Comparison of ENCODE assay signal across 5 worm cellular contexts in the genomic region with DNA sequence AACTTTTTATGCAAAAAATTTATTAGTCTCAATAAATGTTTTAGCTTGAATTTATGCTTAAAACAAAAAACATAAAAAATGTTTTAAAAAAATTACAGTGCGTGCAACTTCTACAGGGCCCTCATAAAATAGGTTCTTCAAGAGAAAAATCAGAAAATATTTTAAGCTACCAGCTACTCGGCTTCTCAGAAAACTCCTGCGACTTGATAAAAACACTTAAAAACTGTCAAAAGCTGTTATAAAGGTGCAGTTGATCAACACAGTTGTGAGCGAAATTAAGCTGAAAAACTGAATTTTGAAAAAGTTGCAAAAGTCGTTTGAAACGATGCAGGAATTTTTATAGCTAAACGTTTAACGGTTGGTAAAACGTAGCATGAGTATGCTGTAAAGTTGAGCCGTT.
TF ChIP-seq lines count a peak whose summit lies in the region.

No protein-coding gene starts in this region.

TF ChIP-seq in whole organism, L1 larva, 84 proteins besides CTCF, POLR2A, EP300 and RAD21:
- TF ChIP-seq jun-1 (tag; optimal IDR thresholded peaks at IDR 0.05; lab: Kevin White, UChicago) (no peak), ama-1 (optimal IDR thresholded peaks at IDR 0.05; lab: Kevin White, UChicago) (peak; percentile 76), mab-9 (GFP tag; IDR thresholded peaks at IDR 0.05; lab: Robert Waterston, UW) (0 out of 2 replicates have a peak, but pooled peaks have one; percentile 8), nhr-76 (tag; optimal IDR thresholded peaks at IDR 0.05; lab: Kevin White, UChicago) (no peak), nhr-85 (tag; lab: Kevin White, UChicago) (peak; percentile 20), sup-37 (GFP tag; optimal IDR thresholded peaks at IDR 0.05; lab: Kevin White, UChicago) (no peak), aly-2 (tag; optimal IDR thresholded peaks at IDR 0.05; lab: Kevin White, UChicago) (no peak)

TF ChIP-seq in whole organism, L3 larva, 47 proteins besides CTCF, POLR2A, EP300 and RAD21 (continues in another document):
- TF ChIP-seq egl-27 (tag; optimal IDR thresholded peaks at IDR 0.05; lab: Kevin White, UChicago) (no peak), nhr-23 (tag; optimal IDR thresholded peaks at IDR 0.05; lab: Kevin White, UChicago) (no peak), lin-15B (tag; optimal IDR thresholded peaks at IDR 0.05; lab: Kevin White, UChicago) (no peak), nhr-76 (tag; optimal IDR thresholded peaks at IDR 0.05; lab: Kevin White, UChicago) (no peak), lin-39 (tag; optimal IDR thresholded peaks at IDR 0.05; lab: Kevin White, UChicago) (no peak), pqm-1 (tag; optimal IDR thresholded peaks at IDR 0.05; lab: Kevin White, UChicago) (no peak), skn-1 (tag; optimal IDR thresholded peaks at IDR 0.05; lab: Kevin White, UChicago) (no peak), snpc-4 (tag; optimal IDR thresholded peaks at IDR 0.05; lab: Kevin White, UChicago) (peak; percentile 10), elt-3 (tag; optimal IDR thresholded peaks at IDR 0.05; lab: Kevin White, UChicago) (no peak), nfya-1 (tag; optimal IDR thresholded peaks at IDR 0.05; lab: Kevin White, UChicago; ENCODE audit: insufficient read depth) (peak; percentile 48), mml-1 (tag; optimal IDR thresholded peaks at IDR 0.05; lab: Kevin White, UChicago) (no peak), nhr-77 (tag; optimal IDR thresholded peaks at IDR 0.05; lab: Kevin White, UChicago) (no peak), unc-39 (tag; optimal IDR thresholded peaks at IDR 0.05; lab: Kevin White, UChicago) (no peak), elt-2 (tag; optimal IDR thresholded peaks at IDR 0.05; lab: Kevin White, UChicago) (no peak), ceh-16 (tag; optimal IDR thresholded peaks at IDR 0.05; lab: Kevin White, UChicago) (no peak), lsy-12 (tag; optimal IDR thresholded peaks at IDR 0.05; lab: Kevin White, UChicago) (peak; percentile 42), daf-12 (tag; optimal IDR thresholded peaks at IDR 0.05; lab: Kevin White, UChicago) (no peak), ama-1 (optimal IDR thresholded peaks at IDR 0.05; lab: Kevin White, UChicago) (peak; percentile 99), mdl-1 (tag; optimal IDR thresholded peaks at IDR 0.05; lab: Kevin White, UChicago) (no peak), unc-62 (GFP tag; optimal IDR thresholded peaks at IDR 0.05; lab: Kevin White, UChicago) (no peak), ztf-11 (tag; optimal IDR thresholded peaks at IDR 0.05; lab: Kevin White, UChicago) (no peak)

TF ChIP-seq in whole organism, early embryonic, 17 proteins besides CTCF, POLR2A, EP300 and RAD21:
- TF ChIP-seq sea-1 (GFP tag; conservative IDR thresholded peaks at IDR 0.05; lab: Robert Waterston, UW) (peak; percentile 95), hnd-1 (tag; optimal IDR thresholded peaks at IDR 0.05; lab: Kevin White, UChicago) (peak; percentile 54), hmg-4 (GFP tag; optimal IDR thresholded peaks at IDR 0.05; lab: Kevin White, UChicago) (no peak), pes-1 (GFP tag; IDR thresholded peaks at IDR 0.05; lab: Robert Waterston, UW) (0 out of 2 replicates have a peak, but pooled peaks have one; percentile 39), ets-7 (tag; optimal IDR thresholded peaks at IDR 0.05; lab: Kevin White, UChicago) (no peak), ama-1 (optimal IDR thresholded peaks at IDR 0.05; lab: Kevin White, UChicago) (peak; percentile 94), tbx-11 (GFP tag; IDR thresholded peaks at IDR 0.05; lab: Robert Waterston, UW) (peak; percentile 27; the same call in 1 of the 2 replicates), aly-1 (tag; optimal IDR thresholded peaks at IDR 0.05; lab: Kevin White, UChicago) (no peak), F13C5.2 (tag; optimal IDR thresholded peaks at IDR 0.05; lab: Kevin White, UChicago) (no peak)

TF ChIP-seq in whole organism, midembryonic, 9 proteins besides CTCF, POLR2A, EP300 and RAD21:
- TF ChIP-seq T22C8.4 (GFP tag; IDR thresholded peaks at IDR 0.05; lab: Robert Waterston, UW) (no peak), ref-1 (GFP tag; conservative IDR thresholded peaks at IDR 0.05; lab: Robert Waterston, UW) (no peak), cog-1 (tag; optimal IDR thresholded peaks at IDR 0.05; lab: Kevin White, UChicago) (no peak), ztf-23 (GFP tag; IDR thresholded peaks at IDR 0.05; lab: Robert Waterston, UW) (0 out of 2 replicates have a peak, but pooled peaks have one; percentile 7), flt-1 (GFP tag; IDR thresholded peaks at IDR 0.05; lab: Robert Waterston, UW) (peak; percentile 42; the same call in 1 of the 2 replicates), med-1 (GFP tag; optimal IDR thresholded peaks at IDR 0.05; lab: Kevin White, UChicago; ENCODE audit: insufficient read depth) (no peak)

TF ChIP-seq in whole organism, young adult, 124 proteins besides CTCF, POLR2A, EP300 and RAD21:
- no peak for TF ChIP-seq mel-28 (tag; optimal IDR thresholded peaks at IDR 0.05; lab: Kevin White, UChicago; ENCODE audit: borderline replicate concordance)
- peak; percentile 48 for TF ChIP-seq ztf-26 (tag; optimal IDR thresholded peaks at IDR 0.05; lab: Kevin White, UChicago)
- 0 out of 2 replicates have a peak, but pooled peaks have one; percentile 53 for TF ChIP-seq aptf-3 (GFP tag; IDR thresholded peaks at IDR 0.05; lab: Robert Waterston, UW)
- TF ChIP-seq fkh-3 (tag; optimal IDR thresholded peaks at IDR 0.05; lab: Kevin White, UChicago), result no peak
- TF ChIP-seq egl-44 (GFP tag; IDR thresholded peaks at IDR 0.05; lab: Robert Waterston, UW), result 0 out of 2 replicates have a peak, but pooled peaks have one; percentile 20
- peak; percentile 4 for TF ChIP-seq lin-54 (GFP tag; optimal IDR thresholded peaks at IDR 0.05; lab: Kevin White, UChicago)
- TF ChIP-seq Y67H2A.10 (GFP tag; conservative IDR thresholded peaks at IDR 0.05; lab: Robert Waterston, UW), result no peak
- peak; percentile 32 for TF ChIP-seq nfyb-1 (GFP tag; IDR thresholded peaks at IDR 0.05; lab: Robert Waterston, UW)
- peak; percentile 24 for TF ChIP-seq K12H6.12 (tag; optimal IDR thresholded peaks at IDR 0.05; lab: Kevin White, UChicago)
- TF ChIP-seq lin-26 (GFP tag; IDR thresholded peaks at IDR 0.05; lab: Robert Waterston, UW), result peak; percentile 37; the same call in 1 of the 2 replicates
- TF ChIP-seq madf-3 (GFP tag; IDR thresholded peaks at IDR 0.05; lab: Robert Waterston, UW), result no peak
- TF ChIP-seq ama-1 (optimal IDR thresholded peaks at IDR 0.05; lab: Kevin White, UChicago), result peak; percentile 82
- no peak for TF ChIP-seq ama-1 (GFP tag; optimal IDR thresholded peaks at IDR 0.05; lab: Kevin White, UChicago)
- 0 out of 2 replicates have a peak, but pooled peaks have one; percentile 52 for TF ChIP-seq pbrm-1 (GFP tag; IDR thresholded peaks at IDR 0.05; lab: Robert Waterston, UW)
- TF ChIP-seq ceh-40 (GFP tag; IDR thresholded peaks at IDR 0.05; lab: Robert Waterston, UW), result peak; percentile 69; the same call in 1 of the 2 replicates
- peak; percentile 34; the same call in 1 of the 2 replicates for TF ChIP-seq hmg-1.2 (GFP tag; IDR thresholded peaks at IDR 0.05; lab: Robert Waterston, UW)
- TF ChIP-seq let-607 (tag; optimal IDR thresholded peaks at IDR 0.05; lab: Kevin White, UChicago), result peak in 1 of 2 experiments; percentile 19
- TF ChIP-seq ceh-58 (GFP tag; IDR thresholded peaks at IDR 0.05; lab: Robert Waterston, UW), result no peak
- TF ChIP-seq sptf-2 (GFP tag; optimal IDR thresholded peaks at IDR 0.05; lab: Kevin White, UChicago), result no peak
- TF ChIP-seq Y53F4B.3 (GFP tag; IDR thresholded peaks at IDR 0.05; lab: Robert Waterston, UW), result no peak
- 0 out of 2 replicates have a peak, but pooled peaks have one; percentile 19 for TF ChIP-seq egrh-3 (GFP tag; IDR thresholded peaks at IDR 0.05; lab: Robert Waterston, UW)
- TF ChIP-seq ceh-100 (GFP tag; IDR thresholded peaks at IDR 0.05; lab: Robert Waterston, UW), result peak; percentile 14; the same call in 1 of the 2 replicates
- TF ChIP-seq Y56A3A.18 (GFP tag; IDR thresholded peaks at IDR 0.05; lab: Robert Waterston, UW), result no peak
- TF ChIP-seq repo-1 (tag; optimal IDR thresholded peaks at IDR 0.05; lab: Kevin White, UChicago), result peak; percentile 10
- TF ChIP-seq dox-1 (GFP tag; IDR thresholded peaks at IDR 0.05; lab: Robert Waterston, UW), result peak; percentile 87
- 0 out of 2 replicates have a peak, but pooled peaks have one; percentile 5 for TF ChIP-seq cebp-2 (GFP tag; IDR thresholded peaks at IDR 0.05; lab: Robert Waterston, UW)
- no peak for TF ChIP-seq cebp-1 (GFP tag; IDR thresholded peaks at IDR 0.05; lab: Robert Waterston, UW)
- TF ChIP-seq cebp-1 (tag; optimal IDR thresholded peaks at IDR 0.05; lab: Kevin White, UChicago), result peak; percentile 10
- TF ChIP-seq xnd-1 (tag; optimal IDR thresholded peaks at IDR 0.05; lab: Kevin White, UChicago), result no peak
- no peak for TF ChIP-seq hsf-1 (GFP tag; IDR thresholded peaks at IDR 0.05; lab: Robert Waterston, UW)
- no peak for TF ChIP-seq lsy-27 (tag; optimal IDR thresholded peaks at IDR 0.05; lab: Kevin White, UChicago; ENCODE audit: borderline replicate concordance, insufficient read depth)
- peak; percentile 18 for TF ChIP-seq zim-3 (tag; optimal IDR thresholded peaks at IDR 0.05; lab: Kevin White, UChicago)
- peak; percentile 21 for TF ChIP-seq tbp1 (GFP tag; optimal IDR thresholded peaks at IDR 0.05; lab: Kevin White, UChicago)
